Worm (Caenorhabditis elegans) whole organism, late embryonic: ENCODE results near the gene ZK218.3.

Source experiments
- C38D4.7 ChIP-seq: fragments of 200-800 bp; sonication (Bioruptor generic); optimal IDR thresholded peaks from 2 replicates; lab custom pipeline; 2018; ENCODE audit warnings: mild to moderate bottlenecking, missing genetic modification characterization, moderate library complexity, missing compliant biosample characterization
- K09A11.1 ChIP-seq: sonication (generic microtip); optimal IDR thresholded peaks from 2 replicates; lab custom pipeline; 2017; ENCODE audit warnings: antibody characterized with exemption, mild to moderate bottlenecking, missing genetic modification characterization, missing compliant biosample characterization; ENCODE audit not compliant: insufficient read depth
- Y22D7AL.16 ChIP-seq: sonication (generic microtip); optimal IDR thresholded peaks from 2 replicates; lab custom pipeline; 2016; ENCODE audit warnings: missing genetic modification characterization, missing compliant biosample characterization
- ahr-1 ChIP-seq: sonication (generic microtip); optimal IDR thresholded peaks from 2 replicates; lab custom pipeline; 2016; ENCODE audit warnings: missing genetic modification characterization, missing compliant biosample characterization
- ceh-18 ChIP-seq: sonication (generic microtip); optimal IDR thresholded peaks from 2 replicates; lab custom pipeline; 2016; ENCODE audit warnings: missing genetic modification characterization, missing compliant biosample characterization
- ceh-19 ChIP-seq: fragments of 200-800 bp; sonication (Bioruptor generic); optimal IDR thresholded peaks from 2 replicates; lab custom pipeline; 2018; ENCODE audit warnings: mild to moderate bottlenecking, missing genetic modification characterization, missing compliant biosample characterization
- ceh-2 ChIP-seq: sonication (generic microtip); optimal IDR thresholded peaks from 2 replicates; lab custom pipeline; 2016; ENCODE audit warnings: missing genotype, missing genetic modification characterization, missing compliant biosample characterization
- ceh-22 ChIP-seq: sonication (generic microtip); optimal IDR thresholded peaks from 2 replicates; lab custom pipeline; 2017; ENCODE audit warnings: missing biosample characterization, missing genetic modification characterization
- ceh-24 ChIP-seq: sonication (generic microtip); optimal IDR thresholded peaks from 2 replicates; lab custom pipeline; 2016; ENCODE audit warnings: mild to moderate bottlenecking, missing genetic modification characterization, missing compliant biosample characterization
- ceh-30 ChIP-seq: fragments of 150-350 bp; optimal IDR thresholded peaks from 2 replicates; lab custom pipeline; 2014; ENCODE audit warnings: missing biosample characterization, missing genetic modification characterization
- ceh-31 ChIP-seq: sonication (generic microtip); optimal IDR thresholded peaks from 2 replicates; lab custom pipeline; 2016; ENCODE audit warnings: missing genetic modification characterization, missing compliant biosample characterization
- ceh-34 ChIP-seq: sonication (generic microtip); optimal IDR thresholded peaks from 2 replicates; lab custom pipeline; 2016; ENCODE audit warnings: mild to moderate bottlenecking, missing genetic modification characterization, missing compliant biosample characterization
- ceh-48 ChIP-seq: sonication (generic microtip); optimal IDR thresholded peaks from 2 replicates; lab custom pipeline; 2016; ENCODE audit warnings: missing genetic modification characterization, inconsistent platforms, missing compliant biosample characterization
- ceh-6 ChIP-seq: fragments of 200-800 bp; sonication (Bioruptor generic); optimal IDR thresholded peaks from 2 replicates; lab custom pipeline; 2018; ENCODE audit warnings: mild to moderate bottlenecking, missing genetic modification characterization, missing compliant biosample characterization
- che-1 ChIP-seq: sonication (generic microtip); optimal IDR thresholded peaks from 2 replicates; lab custom pipeline; 2016; ENCODE audit warnings: mild to moderate bottlenecking, missing genetic modification characterization, missing compliant biosample characterization
- dmd-4 ChIP-seq: sonication (generic microtip); optimal IDR thresholded peaks from 2 replicates; lab custom pipeline; 2016; ENCODE audit warnings: borderline replicate concordance, missing genetic modification characterization, missing compliant biosample characterization
- dve-1 ChIP-seq: sonication (generic microtip); optimal IDR thresholded peaks from 2 replicates; lab custom pipeline; 2017; ENCODE audit warnings: antibody characterized with exemption, mild to moderate bottlenecking, missing genetic modification characterization, missing compliant biosample characterization
- elt-2 ChIP-seq: sonication (generic microtip); optimal IDR thresholded peaks from 2 replicates; lab custom pipeline; 2016; ENCODE audit warnings: missing genetic modification reagents, missing genetic modification characterization, missing compliant biosample characterization
- fax-1 ChIP-seq: sonication (generic microtip); optimal IDR thresholded peaks from 2 replicates; lab custom pipeline; 2016; ENCODE audit warnings: missing genotype, missing genetic modification characterization, missing compliant biosample characterization
- fkh-6 ChIP-seq: sonication (generic microtip); optimal IDR thresholded peaks from 2 replicates; lab custom pipeline; 2016; ENCODE audit warnings: missing genetic modification characterization, missing compliant biosample characterization
- gmeb-2 ChIP-seq: sonication (generic microtip); optimal IDR thresholded peaks from 2 replicates; lab custom pipeline; 2016; ENCODE audit warnings: missing genetic modification characterization, inconsistent platforms, missing compliant biosample characterization
- hlh-30 ChIP-seq: sonication (generic microtip); optimal IDR thresholded peaks from 2 replicates; lab custom pipeline; 2017; ENCODE audit warnings: antibody characterized with exemption, missing genetic modification characterization, missing compliant biosample characterization; ENCODE audit not compliant: insufficient read depth
- hlh-8 ChIP-seq: sonication (generic microtip); optimal IDR thresholded peaks from 2 replicates; lab custom pipeline; 2016; ENCODE audit warnings: missing genotype, missing genetic modification characterization, missing compliant biosample characterization
- lim-6 ChIP-seq: sonication (generic microtip); optimal IDR thresholded peaks from 2 replicates; lab custom pipeline; 2016; ENCODE audit warnings: missing genetic modification characterization, missing compliant biosample characterization
- mec-3 ChIP-seq: sonication (generic microtip); optimal IDR thresholded peaks from 2 replicates; lab custom pipeline; 2016; ENCODE audit warnings: borderline replicate concordance, missing genetic modification characterization, missing compliant biosample characterization
- nfya-1 ChIP-seq: sonication (generic microtip); optimal IDR thresholded peaks from 2 replicates; lab custom pipeline; 2017; ENCODE audit warnings: missing genetic modification characterization, mild to moderate bottlenecking, missing compliant biosample characterization, antibody characterized with exemption, moderate library complexity
- nhr-11 ChIP-seq: fragments of 150-350 bp; optimal IDR thresholded peaks from 2 replicates; lab custom pipeline; 2014; ENCODE audit warnings: missing biosample characterization, missing genetic modification characterization
- nhr-232 ChIP-seq: sonication (generic microtip); optimal IDR thresholded peaks from 2 replicates; lab custom pipeline; 2016; ENCODE audit warnings: missing genetic modification characterization, missing compliant biosample characterization
- odd-2 ChIP-seq: sonication (generic microtip); optimal IDR thresholded peaks from 2 replicates; lab custom pipeline; 2017; ENCODE audit warnings: antibody characterized with exemption, mild to moderate bottlenecking, missing genetic modification characterization, missing compliant biosample characterization
- pag-3 ChIP-seq: sonication (generic microtip); optimal IDR thresholded peaks from 2 replicates; lab custom pipeline; 2016; ENCODE audit warnings: missing compliant biosample characterization, missing genetic modification characterization, borderline replicate concordance
- pat-9 ChIP-seq: fragments of 200-800 bp; sonication (Bioruptor generic); optimal IDR thresholded peaks from 2 replicates; lab custom pipeline; 2018; ENCODE audit warnings: mild to moderate bottlenecking, missing genetic modification characterization, moderate library complexity, missing compliant biosample characterization
- pax-1 ChIP-seq: fragments of 150-350 bp; optimal IDR thresholded peaks from 2 replicates; lab custom pipeline; 2014; ENCODE audit warnings: missing biosample characterization, missing genetic modification characterization
- pha-4 ChIP-seq: fragments of 150-350 bp; optimal IDR thresholded peaks from 2 replicates; lab custom pipeline; 2018; ENCODE audit warnings: missing biosample characterization, missing genetic modification reagents, missing genetic modification characterization
- sox-4 ChIP-seq: sonication (generic microtip); optimal IDR thresholded peaks from 2 replicates; lab custom pipeline; 2017; ENCODE audit warnings: mild to moderate bottlenecking, missing genetic modification characterization, inconsistent platforms, missing compliant biosample characterization
- syd-9 ChIP-seq: sonication (generic microtip); optimal IDR thresholded peaks from 2 replicates; lab custom pipeline; 2016; ENCODE audit warnings: mild to moderate bottlenecking, missing genetic modification characterization, moderate library complexity, missing compliant biosample characterization
- tbx-2 ChIP-seq: sonication (generic microtip); optimal IDR thresholded peaks from 2 replicates; lab custom pipeline; 2016; ENCODE audit warnings: missing genetic modification characterization, missing compliant biosample characterization
- tbx-7 ChIP-seq: sonication (generic microtip); optimal IDR thresholded peaks from 2 replicates; lab custom pipeline; 2016; ENCODE audit warnings: missing genotype, missing genetic modification characterization, missing compliant biosample characterization
- ttx-3 ChIP-seq: sonication (generic microtip); optimal IDR thresholded peaks from 2 replicates; lab custom pipeline; 2016; ENCODE audit warnings: missing genetic modification reagents, missing genetic modification characterization, missing compliant biosample characterization
- unc-42 ChIP-seq: sonication (generic microtip); optimal IDR thresholded peaks from 2 replicates; lab custom pipeline; 2016; ENCODE audit warnings: missing genotype, missing genetic modification characterization, missing compliant biosample characterization
- unc-55 ChIP-seq: sonication (generic microtip); optimal IDR thresholded peaks from 2 replicates; lab custom pipeline; 2017; ENCODE audit warnings: missing biosample characterization, missing genetic modification reagents, missing genetic modification characterization

The ZK218.3 gene

DNA sequence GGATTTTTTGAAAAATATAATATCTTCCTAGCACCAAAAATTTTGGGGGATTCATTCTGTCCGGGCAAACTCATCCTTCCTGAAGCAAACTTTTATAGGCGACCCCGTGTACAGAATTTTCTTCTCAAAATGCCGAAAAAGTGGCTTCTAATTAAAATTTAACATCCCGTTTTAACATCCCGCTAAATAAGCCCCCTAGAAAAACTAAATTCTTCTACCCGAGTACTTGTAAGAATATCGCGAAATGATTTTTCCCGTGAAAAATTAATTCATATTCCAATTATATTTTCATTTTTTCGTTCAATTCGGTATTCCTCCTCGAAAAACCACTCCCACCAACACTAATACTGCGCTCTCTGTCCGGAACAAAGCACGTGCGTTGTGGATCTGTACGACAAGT, 29.7 kb downstream of the ZK218.3 start, which contains the start of gene T05E12.8:
Gene T05E12.8, plus strand, starts transcription at position 301 of the 400 bp plus-strand sequence.
- TF ChIP-seq pag-3 (no peak), ceh-24 (no peak), ceh-19 (GFP tag; lab: Kevin White, UChicago) (no peak), pax-1 (tag; lab: Kevin White, UChicago) (no peak), K09A11.1 (tag; lab: Kevin White, UChicago) (no peak), gmeb-2 (no peak), ceh-2 (tag; lab: Kevin White, UChicago) (no peak), tbx-2 (tag; lab: Kevin White, UChicago) (no peak), ceh-48 (tag; lab: Kevin White, UChicago) (no peak), nhr-232 (tag; lab: Kevin White, UChicago) (no peak), ceh-18 (tag; lab: Kevin White, UChicago) (no peak), ceh-31 (tag; lab: Kevin White, UChicago) (no peak), fax-1 (no peak)

ce11 chrV:17066634-17067033, 31.9 kb downstream of the ZK218.3 start:
- no peak for TF ChIP-seq tbx-2 (tag; lab: Kevin White, UChicago)
- no peak for TF ChIP-seq tbx-7 (tag; lab: Kevin White, UChicago)
- TF ChIP-seq ceh-6 (GFP tag; lab: Kevin White, UChicago): no peak
- TF ChIP-seq Y22D7AL.16 (tag; lab: Kevin White, UChicago): no peak
- no peak for TF ChIP-seq fkh-6 (tag; lab: Kevin White, UChicago)
- TF ChIP-seq nhr-11 (tag; lab: Kevin White, UChicago): no peak
- TF ChIP-seq hlh-8: no peak
- no peak for TF ChIP-seq pat-9 (tag; lab: Kevin White, UChicago)
- TF ChIP-seq odd-2: no peak
- no peak for TF ChIP-seq unc-55 (GFP tag; lab: Kevin White, UChicago)
- TF ChIP-seq mec-3: no peak
- TF ChIP-seq sox-4 (tag; lab: Kevin White, UChicago): no peak
- TF ChIP-seq unc-42: no peak
- no peak for TF ChIP-seq ahr-1 (tag; lab: Kevin White, UChicago)
- TF ChIP-seq ttx-3 (tag; lab: Kevin White, UChicago): no peak
- TF ChIP-seq hlh-30 (tag; lab: Kevin White, UChicago): no peak
- TF ChIP-seq lim-6: no peak
- TF ChIP-seq syd-9 (tag; lab: Kevin White, UChicago): no peak
- no peak for TF ChIP-seq pax-1 (tag; lab: Kevin White, UChicago)
- TF ChIP-seq elt-2 (tag; lab: Kevin White, UChicago): no peak

DNA sequence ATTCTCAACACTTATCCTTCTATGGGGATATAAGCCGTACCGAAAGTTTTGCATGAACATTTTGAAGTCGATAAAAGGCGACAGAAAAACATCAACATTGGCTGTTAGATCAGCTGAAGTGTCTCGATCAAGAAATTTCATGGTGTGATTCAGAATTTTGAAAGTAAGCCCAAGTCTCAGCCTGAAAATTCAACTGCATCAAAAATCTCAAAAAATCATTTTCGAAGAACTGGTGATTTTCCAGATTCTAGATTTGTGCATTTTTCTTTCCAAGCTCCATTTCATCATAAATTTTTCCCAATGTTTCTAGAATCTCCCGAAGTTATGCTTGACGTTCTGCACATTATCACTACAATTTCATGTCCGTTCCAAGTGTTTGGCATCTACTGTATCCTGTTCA, 33.9 kb downstream of the ZK218.3 start, which contains the start of gene srh-255:
Gene srh-255, plus strand, starts transcription at position 301 of the 400 bp plus-strand sequence.
- TF ChIP-seq ceh-30: no peak
- TF ChIP-seq elt-2 (tag; lab: Kevin White, UChicago): no peak
- TF ChIP-seq nhr-11 (tag; lab: Kevin White, UChicago): no peak
- no peak for TF ChIP-seq C38D4.7 (GFP tag; lab: Kevin White, UChicago)
- TF ChIP-seq nfya-1: no peak
- TF ChIP-seq che-1 (tag; lab: Kevin White, UChicago): no peak
- TF ChIP-seq dve-1: no peak
- no peak for TF ChIP-seq fkh-6 (tag; lab: Kevin White, UChicago)
- TF ChIP-seq pag-3: no peak
- no peak for TF ChIP-seq tbx-7 (tag; lab: Kevin White, UChicago)
- TF ChIP-seq, all 69 proteins: peak for 0

- TF ChIP-seq ceh-18 (tag; lab: Kevin White, UChicago) (no peak), nfya-1 (no peak), hlh-30 (tag; lab: Kevin White, UChicago) (no peak), ceh-22 (no peak), ceh-34 (tag; lab: Kevin White, UChicago) (no peak), dmd-4 (no peak), pha-4 (tag; lab: Kevin White, UChicago) (no peak)
Observed at ce11 chrV:17061585-17061984, 37.0 kb downstream of the ZK218.3 start, which contains the start of gene F28B1.9. Gene F28B1.9, plus strand, starts transcription at chrV:17061885.
